Fruit fly (Drosophila melanogaster) whole organism, embryonic: ENCODE results near the gene kkv.

ENCODE experiments used
- Atf-2 ChIP-seq: fragments of 200-800 bp; sonication (Bioruptor generic); optimal IDR thresholded peaks from 2 replicates; lab custom pipeline; 2016; ENCODE audit warnings: missing biosample characterization, missing genetic modification characterization
- Bteb2 ChIP-seq: fragments of 200-800 bp; sonication (Bioruptor generic); optimal IDR thresholded peaks from 2 replicates; lab custom pipeline; 2016; ENCODE audit warnings: missing biosample characterization, missing genetic modification characterization
- CG1024 ChIP-seq: fragments of 200-800 bp; sonication (Bioruptor generic); IDR thresholded peaks from 2 replicates; pipeline ENCODE4 v1.3.6; 2022; ENCODE audit warnings: missing biosample characterization, missing genetic modification characterization
- CG10321 ChIP-seq: fragments of 200-800 bp; sonication (Bioruptor generic); IDR thresholded peaks from 2 replicates; pipeline ENCODE4 v1.3.6; 2022; ENCODE audit warnings: missing biosample characterization, missing genetic modification characterization
- CG12104 ChIP-seq: fragments of 200-800 bp; sonication (Bioruptor generic); optimal IDR thresholded peaks from 3 replicates; lab custom pipeline; 2016; ENCODE audit warnings: missing biosample characterization, missing genetic modification characterization
- CG1233 ChIP-seq: fragments of 200-800 bp; sonication (Bioruptor generic); optimal IDR thresholded peaks from 4 replicates; lab custom pipeline; 2018; ENCODE audit warnings: missing biosample characterization, mild to moderate bottlenecking, missing genetic modification characterization
- CG13624 ChIP-seq: fragments of 200-800 bp; sonication (Bioruptor generic); optimal IDR thresholded peaks from 2 replicates; lab custom pipeline; 2016; ENCODE audit warnings: missing biosample characterization, missing genetic modification characterization
- CG16779 ChIP-seq: fragments of 200-800 bp; sonication (Bioruptor generic); IDR thresholded peaks from 2 replicates; pipeline ENCODE4 v1.3.6; 2022; ENCODE audit warnings: missing biosample characterization, missing genetic modification characterization
- CG17612 ChIP-seq: fragments of 200-800 bp; sonication (Bioruptor generic); IDR thresholded peaks from 2 replicates; pipeline ENCODE4 v1.3.6; 2022; ENCODE audit warnings: missing biosample characterization, missing genetic modification characterization
- CG2116 ChIP-seq: fragments of 200-800 bp; sonication (Bioruptor generic); optimal IDR thresholded peaks from 3 replicates; lab custom pipeline; 2018; ENCODE audit warnings: missing biosample characterization, mild to moderate bottlenecking, missing genetic modification characterization
- CG2199 ChIP-seq: fragments of 200-800 bp; sonication (Bioruptor generic); IDR thresholded peaks from 3 replicates; pipeline ENCODE4 v1.3.6; 2022; ENCODE audit warnings: missing biosample characterization, missing genetic modification characterization
- CG2889 ChIP-seq: fragments of 200-800 bp; sonication (Bioruptor generic); IDR thresholded peaks from 3 replicates; pipeline ENCODE4 v1.3.6; 2022; ENCODE audit warnings: missing biosample characterization, missing genetic modification characterization
- CG3838 ChIP-seq: fragments of 200-800 bp; sonication (Bioruptor generic); optimal IDR thresholded peaks from 3 replicates; lab custom pipeline; 2016; ENCODE audit warnings: missing biosample characterization, missing genetic modification characterization
- CG42726 ChIP-seq: fragments of 200-800 bp; sonication (Bioruptor generic); IDR thresholded peaks from 2 replicates; pipeline ENCODE4 v1.3.6; 2022; ENCODE audit warnings: missing biosample characterization, missing genetic modification characterization; ENCODE audit not compliant: partially characterized antibody
- CG4404 ChIP-seq: fragments of 200-800 bp; sonication (Bioruptor generic); IDR thresholded peaks from 2 replicates; pipeline ENCODE4 v1.3.6; 2022; ENCODE audit warnings: missing biosample characterization, missing genetic modification characterization
- CG4617 ChIP-seq: fragments of 200-800 bp; sonication (Bioruptor generic); optimal IDR thresholded peaks from 3 replicates; lab custom pipeline; 2016; ENCODE audit warnings: missing biosample characterization, missing genetic modification characterization, borderline replicate concordance
- CG6254 ChIP-seq: fragments of 200-800 bp; sonication (Bioruptor generic); optimal IDR thresholded peaks from 3 replicates; lab custom pipeline; 2017; ENCODE audit warnings: mild to moderate bottlenecking, missing biosample characterization, missing genetic modification reagents, missing genetic modification characterization
- Chrac-16 ChIP-seq: fragments of 200-800 bp; sonication (Bioruptor generic); optimal IDR thresholded peaks from 3 replicates; lab custom pipeline; 2016; ENCODE audit warnings: missing biosample characterization, missing genetic modification characterization
- Dbx ChIP-seq: fragments of 200-800 bp; sonication (Bioruptor generic); IDR thresholded peaks from 3 replicates; pipeline ENCODE4 v1.3.6; 2022; ENCODE audit warnings: missing biosample characterization, missing genetic modification characterization
- Deaf1 ChIP-seq: fragments of 200-800 bp; optimal IDR thresholded peaks from 3 replicates; lab custom pipeline; 2019; ENCODE audit warnings: missing biosample characterization, mild to moderate bottlenecking, missing genetic modification characterization, moderate library complexity
- Dip2 ChIP-seq: fragments of 200-800 bp; sonication (Bioruptor generic); IDR thresholded peaks from 2 replicates; pipeline ENCODE4 v1.3.6; 2022; ENCODE audit warnings: missing biosample characterization, missing genetic modification characterization
- Doc3 ChIP-seq: fragments of 200-800 bp; sonication (Bioruptor generic); IDR thresholded peaks from 3 replicates; pipeline ENCODE4 v1.3.6; 2022; ENCODE audit warnings: missing biosample characterization, missing genetic modification characterization; ENCODE audit not compliant: partially characterized antibody
- Dp ChIP-seq: fragments of 200-800 bp; sonication (Bioruptor generic); optimal IDR thresholded peaks from 2 replicates; lab custom pipeline; 2018; ENCODE audit warnings: missing biosample characterization, mild to moderate bottlenecking, missing genetic modification characterization, moderate library complexity
- E2f2 ChIP-seq: fragments of 200-800 bp; sonication (Bioruptor generic); IDR thresholded peaks from 2 replicates; pipeline ENCODE4 v1.3.6; 2022; ENCODE audit warnings: missing biosample characterization, missing genetic modification characterization
- Ets65A ChIP-seq: fragments of 200-800 bp; sonication (Bioruptor generic); peaks from one replicate; lab custom pipeline; 2016; ENCODE audit warnings: missing biosample characterization, missing genetic modification characterization
- Hmr ChIP-seq: fragments of 200-800 bp; sonication (Bioruptor generic); optimal IDR thresholded peaks from 3 replicates; lab custom pipeline; 2017; ENCODE audit warnings: mild to moderate bottlenecking, missing biosample characterization, missing genetic modification reagents, missing genetic modification characterization
- MBD-R2 ChIP-seq: fragments of 200-800 bp; sonication (Bioruptor generic); IDR thresholded peaks from 2 replicates; pipeline ENCODE4 v1.3.6; 2022; ENCODE audit warnings: missing biosample characterization, missing genetic modification characterization
- Med ChIP-seq: fragments of 200-800 bp; sonication (Bioruptor generic); peaks from one replicate; lab custom pipeline; 2016; ENCODE audit warnings: missing biosample characterization, missing genetic modification characterization, mild to moderate bottlenecking, inconsistent platforms, moderate library complexity
- NC2α ChIP-seq: fragments of 200-800 bp; sonication (Bioruptor generic); optimal IDR thresholded peaks from 2 replicates; lab custom pipeline; 2016; ENCODE audit warnings: missing biosample characterization, missing genetic modification characterization
- Sox102F ChIP-seq: fragments of 200-800 bp; sonication (Bioruptor generic); optimal IDR thresholded peaks from 2 replicates; lab custom pipeline; 2018; ENCODE audit warnings: missing biosample characterization, mild to moderate bottlenecking, missing genetic modification characterization, moderate library complexity
- Trl ChIP-seq, 3 experiments: fragments of >200 bp in 2 of 3; fragments of 200-800 bp in 1 of 3; sonication (Bioruptor generic) in 1 of 3; optimal IDR thresholded peaks; 2 replicates in 1 of 3; 3 replicates in 2 of 3; lab custom pipeline; 2016 to 2017; ENCODE audit warnings: missing biosample characterization in 1 of 3, missing genetic modification characterization in 1 of 3
- ab ChIP-seq: fragments of 200-800 bp; sonication (Bioruptor generic); optimal IDR thresholded peaks from 2 replicates; lab custom pipeline; 2016; ENCODE audit warnings: missing biosample characterization, missing genetic modification characterization
- ac ChIP-seq: fragments of 200-800 bp; sonication (Bioruptor generic); optimal IDR thresholded peaks from 3 replicates; lab custom pipeline; 2017; ENCODE audit warnings: missing biosample characterization, mild to moderate bottlenecking, missing genetic modification characterization
- ase ChIP-seq: fragments of 200-800 bp; sonication (Bioruptor generic); IDR thresholded peaks from 3 replicates; pipeline ENCODE4 v1.3.6; 2022; ENCODE audit warnings: missing biosample characterization, missing genetic modification characterization
- chinmo ChIP-seq: fragments of 200-800 bp; sonication (Bioruptor generic); IDR thresholded peaks from 4 replicates; pipeline ENCODE4 v1.3.6; 2022; ENCODE audit warnings: missing biosample characterization, missing genetic modification characterization; ENCODE audit not compliant: partially characterized antibody
- disco-r ChIP-seq: fragments of 200-800 bp; sonication (Bioruptor generic); optimal IDR thresholded peaks from 2 replicates; lab custom pipeline; 2016; ENCODE audit warnings: missing biosample characterization, missing genetic modification characterization
- dm ChIP-seq: fragments of 200-800 bp; sonication (Bioruptor generic); optimal IDR thresholded peaks from 3 replicates; lab custom pipeline; 2016; ENCODE audit warnings: missing biosample characterization, missing genetic modification characterization
- fd102C ChIP-seq: fragments of 200-800 bp; sonication (Bioruptor generic); optimal IDR thresholded peaks from 2 replicates; lab custom pipeline; 2018; ENCODE audit warnings: missing biosample characterization, mild to moderate bottlenecking, missing genetic modification characterization, moderate library complexity
- ind ChIP-seq: fragments of 200-800 bp; sonication (Bioruptor generic); optimal IDR thresholded peaks from 3 replicates; lab custom pipeline; 2016; ENCODE audit warnings: missing biosample characterization, missing genetic modification characterization
- maf-S ChIP-seq: fragments of 200-800 bp; sonication (Bioruptor generic); optimal IDR thresholded peaks from 2 replicates; lab custom pipeline; 2016; ENCODE audit warnings: missing biosample characterization, missing genetic modification characterization
- phol ChIP-seq: fragments of 200-800 bp; sonication (Bioruptor generic); optimal IDR thresholded peaks from 3 replicates; lab custom pipeline; 2018; ENCODE audit warnings: missing biosample characterization, mild to moderate bottlenecking, missing genetic modification characterization, moderate library complexity
- stc ChIP-seq: fragments of 200-800 bp; sonication (Bioruptor generic); IDR thresholded peaks from 2 replicates; pipeline ENCODE4 v1.3.6; 2022; ENCODE audit warnings: missing biosample characterization, missing genetic modification characterization
- tup ChIP-seq: fragments of 200-800 bp; sonication (Bioruptor generic); optimal IDR thresholded peaks from 2 replicates; lab custom pipeline; 2016; ENCODE audit warnings: missing biosample characterization, mild to moderate bottlenecking, missing genetic modification characterization, moderate library complexity
- vnd ChIP-seq: fragments of 200-800 bp; sonication (Bioruptor generic); IDR thresholded peaks from 3 replicates; pipeline ENCODE4 v1.3.6; 2022; ENCODE audit warnings: missing biosample characterization, missing genetic modification characterization; ENCODE audit not compliant: partially characterized antibody
- wek ChIP-seq: fragments of 200-800 bp; sonication (Bioruptor generic); optimal IDR thresholded peaks from 3 replicates; lab custom pipeline; 2018; ENCODE audit warnings: missing biosample characterization, mild to moderate bottlenecking, missing genetic modification characterization, moderate library complexity
- yki ChIP-seq: fragments of >200 bp; optimal IDR thresholded peaks from 3 replicates; lab custom pipeline; 2018

kkv gene

DNA sequence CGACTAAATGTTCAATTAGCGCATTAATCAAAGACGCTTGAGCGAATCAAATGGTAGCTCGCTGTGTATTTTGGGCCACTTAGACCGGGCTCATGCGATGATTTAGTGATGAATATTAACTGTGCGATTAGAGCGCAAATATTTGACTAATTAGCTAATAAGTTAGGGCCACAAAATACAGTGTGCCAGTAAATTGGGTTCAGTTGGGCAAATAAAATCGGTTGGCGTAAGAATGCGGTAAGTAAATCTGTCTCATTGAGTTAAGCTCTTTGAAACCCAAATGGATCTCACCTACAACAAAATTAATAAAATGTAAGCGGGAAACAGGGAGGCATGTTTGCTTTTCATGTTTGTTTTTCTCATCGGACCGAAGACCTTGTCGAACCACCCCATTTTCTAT lies 27.8 kb upstream of the kkv start:
- no peak for TF ChIP-seq CG4404 (GFP tag; lab: Robert Waterston, UW)
- peak; percentile 69 for TF ChIP-seq Med (GFP tag; lab: Kevin White, UChicago)

DNA sequence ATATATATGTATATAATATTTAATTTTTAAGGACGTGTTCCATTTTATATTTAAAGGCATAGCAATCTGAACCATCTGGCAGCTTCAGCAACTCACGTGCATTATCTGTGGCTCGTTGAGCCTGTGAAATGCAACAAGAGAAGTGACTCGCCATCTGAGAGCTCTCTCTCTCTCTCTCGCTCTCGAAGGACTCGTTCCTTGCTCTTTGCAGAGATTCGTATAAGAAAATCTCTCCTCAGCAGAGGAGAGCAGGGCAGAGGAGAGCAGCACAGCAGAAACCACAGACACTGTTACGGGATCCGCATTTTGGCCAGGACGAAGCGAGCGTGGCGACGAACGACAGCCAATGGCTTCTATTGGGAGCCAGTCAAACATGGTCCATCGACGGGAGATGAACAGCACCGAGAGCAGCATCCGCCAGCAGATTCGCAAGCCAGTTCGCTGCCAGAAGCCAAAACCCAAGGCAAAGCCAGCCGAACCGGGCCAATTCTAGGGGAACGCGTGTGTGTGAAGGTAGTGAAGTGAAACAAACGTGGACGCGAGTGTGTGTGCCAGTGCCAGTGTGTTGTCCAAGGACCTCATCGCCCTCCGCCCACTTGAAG lies 21.6 kb upstream of the kkv start, which contains the start of gene CG14669:
Gene CG14669 (plus strand): TSS at position 381 of the 602 bp plus-strand sequence.
- TF ChIP-seq Hmr (GFP tag; lab: Kevin White, UChicago), result no peak
- TF ChIP-seq Doc3 (GFP tag; lab: Robert Waterston, UW), result peak; percentile 22; the same call in 1 of the 3 replicates
- no peak for TF ChIP-seq CG12104 (GFP tag; lab: Kevin White, UChicago)
- TF ChIP-seq ab (GFP tag; lab: Kevin White, UChicago), result no peak
- no peak for TF ChIP-seq CG13624
- TF ChIP-seq Trl (optimal IDR thresholded peaks at IDR 0.05; lab: Kevin White, UChicago), result peak; percentile 54 to 60
- TF ChIP-seq Trl (GFP tag; optimal IDR thresholded peaks at IDR 0.05; lab: Kevin White, UChicago), result no peak
- no peak for TF ChIP-seq CG3838 (GFP tag; lab: Kevin White, UChicago)
- TF ChIP-seq CG42726 (GFP tag; lab: Robert Waterston, UW), result no peak
- 0 out of 3 replicates have a peak, but pooled peaks have one; percentile 15 for TF ChIP-seq Dbx (GFP tag; lab: Robert Waterston, UW)
- TF ChIP-seq CG1233 (GFP tag; lab: Kevin White, UChicago), result no peak
- no peak for TF ChIP-seq tup (GFP tag; lab: Kevin White, UChicago)
- TF ChIP-seq disco-r (GFP tag; lab: Kevin White, UChicago), result no peak
- TF ChIP-seq Chrac-16 (GFP tag; lab: Kevin White, UChicago), result no peak
- TF ChIP-seq yki (lab: Kevin White, UChicago), result peak; percentile 6
- no peak for TF ChIP-seq MBD-R2
- TF ChIP-seq ase (GFP tag; lab: Robert Waterston, UW), result no peak
- peak; percentile 65; the same call in 1 of the 2 replicates for TF ChIP-seq CG16779 (GFP tag; lab: Robert Waterston, UW)
- TF ChIP-seq Dip2, result no peak
- TF ChIP-seq wek (GFP tag; lab: Kevin White, UChicago), result no peak
- no peak for TF ChIP-seq NC2α
- TF ChIP-seq Bteb2 (GFP tag; lab: Kevin White, UChicago), result no peak
- TF ChIP-seq dm (GFP tag; lab: Kevin White, UChicago), result no peak
- TF ChIP-seq CG17612 (GFP tag; lab: Robert Waterston, UW), result no peak
- TF ChIP-seq E2f2 (GFP tag; lab: Robert Waterston, UW), result no peak
- no peak for TF ChIP-seq Sox102F (GFP tag; lab: Kevin White, UChicago)
- no peak for TF ChIP-seq chinmo (GFP tag; lab: Robert Waterston, UW)
- TF ChIP-seq CG2889 (GFP tag; lab: Robert Waterston, UW), result no peak
- TF ChIP-seq CG2116 (GFP tag; lab: Kevin White, UChicago), result no peak
- TF ChIP-seq Ets65A (GFP tag; lab: Kevin White, UChicago), result peak; percentile 57
- no peak for TF ChIP-seq CG4617
- no peak for TF ChIP-seq CG6254 (GFP tag; lab: Kevin White, UChicago)
- TF ChIP-seq vnd (GFP tag; lab: Robert Waterston, UW), result no peak
- TF ChIP-seq fd102C (GFP tag; lab: Kevin White, UChicago), result no peak
- no peak for TF ChIP-seq CG2199 (GFP tag; lab: Robert Waterston, UW)
- TF ChIP-seq ac (GFP tag; lab: Kevin White, UChicago), result no peak
- TF ChIP-seq Atf-2, result no peak
- TF ChIP-seq maf-S, result no peak
- TF ChIP-seq stc (GFP tag; lab: Robert Waterston, UW), result no peak
- no peak for TF ChIP-seq ind (GFP tag; lab: Kevin White, UChicago)
- no peak for TF ChIP-seq CG1024 (GFP tag; lab: Robert Waterston, UW)
- no peak for TF ChIP-seq phol (tag; lab: Kevin White, UChicago)
- no peak for TF ChIP-seq Dp (GFP tag; lab: Kevin White, UChicago)
- TF ChIP-seq CG10321, result no peak
- TF ChIP-seq Deaf1 (tag; lab: Kevin White, UChicago), result peak; percentile 48
